Fruit fly (Drosophila melanogaster) whole organism, embryonic: ENCODE measurements around the gene CG34248.

Experiments used
- Ada2b ChIP-seq: fragments of 200-800 bp; sonication (Bioruptor generic); IDR thresholded peaks from 2 replicates; pipeline ENCODE4 v1.3.6; 2022; ENCODE audit warnings: missing biosample characterization, missing genetic modification characterization
- B-H1 ChIP-seq: fragments of 200-800 bp; sonication (Bioruptor generic); IDR thresholded peaks from 3 replicates; pipeline ENCODE4 v1.3.6; 2022; ENCODE audit warnings: missing biosample characterization, missing genetic modification characterization
- CG10267 ChIP-seq: fragments of 200-800 bp; sonication (Bioruptor generic); optimal IDR thresholded peaks from 2 replicates; lab custom pipeline; 2018; ENCODE audit warnings: missing biosample characterization, mild to moderate bottlenecking, missing genetic modification characterization, moderate library complexity
- CG11456 ChIP-seq: fragments of 200-800 bp; sonication (Bioruptor generic); IDR thresholded peaks from 3 replicates; pipeline ENCODE4 v1.3.6; 2022; ENCODE audit warnings: missing biosample characterization, missing genetic modification characterization
- CG12155 ChIP-seq: fragments of 200-800 bp; sonication (Bioruptor generic); optimal IDR thresholded peaks from 3 replicates; lab custom pipeline; 2016; ENCODE audit warnings: missing biosample characterization, missing genetic modification characterization
- CG14441 ChIP-seq: fragments of 200-800 bp; sonication (Bioruptor generic); IDR thresholded peaks from 2 replicates; pipeline ENCODE4 v1.3.6; 2022; ENCODE audit warnings: missing biosample characterization, missing genetic modification characterization
- CG1602 ChIP-seq: fragments of 200-800 bp; sonication (Bioruptor generic); optimal IDR thresholded peaks from 3 replicates; lab custom pipeline; 2016; ENCODE audit warnings: missing biosample characterization, missing genetic modification characterization
- CG16813 ChIP-seq: fragments of 200-800 bp; sonication (Bioruptor generic); IDR thresholded peaks from 3 replicates; pipeline ENCODE4 v1.3.6; 2022; ENCODE audit warnings: missing biosample characterization, missing genetic modification characterization; ENCODE audit not compliant: partially characterized antibody
- CG17328 ChIP-seq: fragments of 200-800 bp; sonication (Bioruptor generic); IDR thresholded peaks from 2 replicates; pipeline ENCODE4 v1.3.6; 2022; ENCODE audit warnings: missing biosample characterization, missing genetic modification characterization
- CG17385 ChIP-seq: fragments of 200-800 bp; sonication (Bioruptor generic); optimal IDR thresholded peaks from 3 replicates; lab custom pipeline; 2018; ENCODE audit warnings: missing biosample characterization, mild to moderate bottlenecking, missing genetic modification characterization
- CG17568 ChIP-seq: fragments of 200-800 bp; sonication (Bioruptor generic); optimal IDR thresholded peaks from 2 replicates; lab custom pipeline; 2018; ENCODE audit warnings: missing biosample characterization, mild to moderate bottlenecking, missing genetic modification characterization, moderate library complexity
- CG17802 ChIP-seq: fragments of 200-800 bp; sonication (Bioruptor generic); optimal IDR thresholded peaks from 2 replicates; lab custom pipeline; 2018; ENCODE audit warnings: missing biosample characterization, mild to moderate bottlenecking, missing genetic modification characterization, moderate library complexity
- CG3726 ChIP-seq: fragments of 200-800 bp; sonication (Bioruptor generic); IDR thresholded peaks from 3 replicates; pipeline ENCODE4, ENCODE4 v1.3.6; 2022; ENCODE audit warnings: missing biosample characterization, missing genetic modification characterization
- CG3838 ChIP-seq: fragments of 200-800 bp; sonication (Bioruptor generic); optimal IDR thresholded peaks from 3 replicates; lab custom pipeline; 2016; ENCODE audit warnings: missing biosample characterization, missing genetic modification characterization
- CG3995 ChIP-seq: fragments of 200-800 bp; sonication (Bioruptor generic); optimal IDR thresholded peaks from 3 replicates; lab custom pipeline; 2016; ENCODE audit warnings: missing biosample characterization, missing genetic modification characterization
- CG4404 ChIP-seq: fragments of 200-800 bp; sonication (Bioruptor generic); IDR thresholded peaks from 2 replicates; pipeline ENCODE4 v1.3.6; 2022; ENCODE audit warnings: missing biosample characterization, missing genetic modification characterization
- CG4424 ChIP-seq: fragments of 200-800 bp; sonication (Bioruptor generic); optimal IDR thresholded peaks from 3 replicates; lab custom pipeline; 2016; ENCODE audit warnings: missing biosample characterization, missing genetic modification characterization
- CG4820 ChIP-seq: fragments of 200-800 bp; sonication (Bioruptor generic); optimal IDR thresholded peaks from 3 replicates; lab custom pipeline; 2016; ENCODE audit warnings: missing biosample characterization, missing genetic modification characterization
- CG6654 ChIP-seq: fragments of 200-800 bp; sonication (Bioruptor generic); optimal IDR thresholded peaks from 2 replicates; lab custom pipeline; 2017; ENCODE audit warnings: missing biosample characterization, mild to moderate bottlenecking, missing genetic modification characterization
- CG7357 ChIP-seq: fragments of 200-800 bp; sonication (Bioruptor generic); IDR thresholded peaks from 3 replicates; pipeline ENCODE4 v1.3.6; 2022; ENCODE audit warnings: missing biosample characterization, missing genetic modification characterization
- CG7745 ChIP-seq: fragments of 200-800 bp; sonication (Bioruptor generic); optimal IDR thresholded peaks from 2 replicates; lab custom pipeline; 2018; ENCODE audit warnings: missing biosample characterization, mild to moderate bottlenecking, missing genetic modification characterization, moderate library complexity
- CoRest ChIP-seq: fragments of 200-800 bp; sonication (Bioruptor generic); optimal IDR thresholded peaks from 3 replicates; lab custom pipeline; 2018; ENCODE audit warnings: missing biosample characterization, mild to moderate bottlenecking, missing genetic modification characterization, moderate library complexity
- Dip3 ChIP-seq: fragments of 200-800 bp; sonication (Bioruptor generic); optimal IDR thresholded peaks from 3 replicates; lab custom pipeline; 2016; ENCODE audit warnings: missing biosample characterization, missing genetic modification characterization
- Gsc ChIP-seq: fragments of 200-800 bp; sonication (Bioruptor generic); IDR thresholded peaks from 2 replicates; pipeline ENCODE4 v1.3.6; 2022; ENCODE audit warnings: missing biosample characterization, missing genetic modification characterization
- Hand ChIP-seq: fragments of 200-800 bp; sonication (Bioruptor generic); optimal IDR thresholded peaks from 2 replicates; lab custom pipeline; 2017; ENCODE audit warnings: mild to moderate bottlenecking, missing biosample characterization, missing genetic modification reagents, missing genetic modification characterization
- Hr3 ChIP-seq: fragments of 200-800 bp; sonication (Bioruptor generic); optimal IDR thresholded peaks from 3 replicates; lab custom pipeline; 2016; ENCODE audit warnings: missing biosample characterization, missing genetic modification characterization
- Poxn ChIP-seq: fragments of 200-800 bp; sonication (Bioruptor generic); IDR thresholded peaks from 2 replicates; pipeline ENCODE4 v1.3.6; 2022; ENCODE audit warnings: missing biosample characterization, missing genetic modification characterization
- Ravus ChIP-seq: fragments of 200-800 bp; sonication (Bioruptor generic); IDR thresholded peaks from 2 replicates; pipeline ENCODE4 v1.3.6; 2022; ENCODE audit warnings: missing biosample characterization, missing genetic modification characterization
- Usf ChIP-seq: fragments of 200-800 bp; sonication (Bioruptor generic); optimal IDR thresholded peaks from 2 replicates; lab custom pipeline; 2017; ENCODE audit warnings: missing genotype, missing biosample characterization, missing genetic modification characterization
- YL-1 ChIP-seq: fragments of 200-800 bp; sonication (Bioruptor generic); optimal IDR thresholded peaks from 3 replicates; lab custom pipeline; 2017; ENCODE audit warnings: missing biosample characterization, mild to moderate bottlenecking, missing genetic modification characterization
- bsh ChIP-seq, 2 experiments: fragments of 200-800 bp; sonication (Bioruptor generic); optimal IDR thresholded peaks; 2 replicates each; lab custom pipeline; 2017 to 2018; ENCODE audit warnings: mild to moderate bottlenecking in 2 of 2, missing biosample characterization in 2 of 2, missing genetic modification characterization in 2 of 2, moderate library complexity in 1 of 2
- dmrt11E ChIP-seq: fragments of 200-800 bp; sonication (Bioruptor generic); optimal IDR thresholded peaks from 3 replicates; lab custom pipeline; 2018; ENCODE audit warnings: missing biosample characterization, mild to moderate bottlenecking, missing genetic modification characterization, moderate library complexity
- emc ChIP-seq: fragments of 200-800 bp; sonication (Bioruptor generic); optimal IDR thresholded peaks from 2 replicates; lab custom pipeline; 2016; ENCODE audit warnings: missing biosample characterization, missing genetic modification characterization
- fd64A ChIP-seq: fragments of 200-800 bp; sonication (Bioruptor generic); optimal IDR thresholded peaks from 3 replicates; lab custom pipeline; 2018; ENCODE audit warnings: missing biosample characterization, mild to moderate bottlenecking, missing genetic modification characterization
- gce ChIP-seq: fragments of 200-800 bp; sonication (Bioruptor generic); IDR thresholded peaks from 3 replicates; pipeline ENCODE4 v1.3.6; 2022; ENCODE audit warnings: missing biosample characterization, missing genetic modification characterization
- gcm ChIP-seq: fragments of 200-800 bp; sonication (Bioruptor generic); optimal IDR thresholded peaks from 2 replicates; lab custom pipeline; 2019; ENCODE audit warnings: missing biosample characterization, mild to moderate bottlenecking, missing genetic modification characterization, moderate library complexity
- gcm2 ChIP-seq: fragments of 200-800 bp; sonication (Bioruptor generic); optimal IDR thresholded peaks from 2 replicates; lab custom pipeline; 2016; ENCODE audit warnings: missing biosample characterization, missing genetic modification characterization
- gsb ChIP-seq: fragments of 200-800 bp; sonication (Bioruptor generic); IDR thresholded peaks from 2 replicates; pipeline ENCODE4 v1.3.6; 2022; ENCODE audit warnings: missing biosample characterization, missing genetic modification characterization
- gt ChIP-seq: fragments of 200-800 bp; sonication (Bioruptor generic); IDR thresholded peaks from 2 replicates; pipeline ENCODE4 v1.3.6; 2022; ENCODE audit warnings: missing biosample characterization, missing genetic modification characterization
- hb ChIP-seq: fragments of 200-800 bp; sonication (Bioruptor generic); IDR thresholded peaks from 3 replicates; pipeline ENCODE4 v1.3.6; 2022; ENCODE audit warnings: missing biosample characterization, missing genetic modification characterization; ENCODE audit not compliant: partially characterized antibody
- ind ChIP-seq: fragments of 200-800 bp; sonication (Bioruptor generic); optimal IDR thresholded peaks from 3 replicates; lab custom pipeline; 2016; ENCODE audit warnings: missing biosample characterization, missing genetic modification characterization
- jumu ChIP-seq: fragments of 200-800 bp; sonication (Bioruptor generic); optimal IDR thresholded peaks from 3 replicates; lab custom pipeline; 2016; ENCODE audit warnings: missing biosample characterization, missing genetic modification characterization
- kah ChIP-seq: fragments of 200-800 bp; sonication (Bioruptor generic); optimal IDR thresholded peaks from 2 replicates; lab custom pipeline; 2018; ENCODE audit warnings: missing biosample characterization, mild to moderate bottlenecking, missing genetic modification characterization
- nom ChIP-seq: fragments of 200-800 bp; sonication (Bioruptor generic); optimal IDR thresholded peaks from 2 replicates; lab custom pipeline; 2017; ENCODE audit warnings: missing biosample characterization, missing genetic modification characterization, mild to moderate bottlenecking, moderate library complexity, missing genetic modification reagents
- oc ChIP-seq: fragments of 200-800 bp; sonication (Bioruptor generic); optimal IDR thresholded peaks from 2 replicates; lab custom pipeline; 2018; ENCODE audit warnings: missing biosample characterization, mild to moderate bottlenecking, missing genetic modification characterization, moderate library complexity
- ro ChIP-seq: fragments of 200-800 bp; sonication (Bioruptor generic); IDR thresholded peaks from 2 replicates; pipeline ENCODE4 v1.3.6; 2022; ENCODE audit warnings: missing biosample characterization, missing genetic modification characterization
- row ChIP-seq: fragments of 200-800 bp; sonication (Bioruptor generic); IDR thresholded peaks from 3 replicates; pipeline ENCODE4 v1.3.6; 2022; ENCODE audit warnings: missing biosample characterization, missing genetic modification characterization
- sr ChIP-seq: fragments of 200-800 bp; sonication (Bioruptor generic); IDR thresholded peaks from 3 replicates; pipeline ENCODE4 v1.3.6; 2022; ENCODE audit warnings: missing biosample characterization, missing genetic modification characterization
- stwl ChIP-seq: fragments of 200-800 bp; sonication (Bioruptor generic); optimal IDR thresholded peaks from 3 replicates; lab custom pipeline; 2018; ENCODE audit warnings: missing biosample characterization, mild to moderate bottlenecking, missing genetic modification characterization, moderate library complexity
- tll ChIP-seq, 2 experiments: fragments of 200-800 bp in 1 of 2; fragments of >200 bp in 1 of 2; sonication (Bioruptor generic) in 1 of 2; optimal IDR thresholded peaks; 2 replicates each; lab custom pipeline; 2017 to 2019; ENCODE audit warnings: missing biosample characterization in 2 of 2, missing genetic modification characterization in 2 of 2, mild to moderate bottlenecking in 1 of 2, moderate library complexity in 1 of 2
- trem ChIP-seq: fragments of 200-800 bp; optimal IDR thresholded peaks from 3 replicates; lab custom pipeline; 2019; ENCODE audit warnings: missing biosample characterization, mild to moderate bottlenecking, missing genetic modification characterization, moderate library complexity
- vvl ChIP-seq: fragments of 200-800 bp; sonication (Bioruptor generic); IDR thresholded peaks from 2 replicates; pipeline ENCODE4 v1.3.6; 2022; ENCODE audit warnings: missing biosample characterization, missing genetic modification characterization

CG34248 gene

DNA sequence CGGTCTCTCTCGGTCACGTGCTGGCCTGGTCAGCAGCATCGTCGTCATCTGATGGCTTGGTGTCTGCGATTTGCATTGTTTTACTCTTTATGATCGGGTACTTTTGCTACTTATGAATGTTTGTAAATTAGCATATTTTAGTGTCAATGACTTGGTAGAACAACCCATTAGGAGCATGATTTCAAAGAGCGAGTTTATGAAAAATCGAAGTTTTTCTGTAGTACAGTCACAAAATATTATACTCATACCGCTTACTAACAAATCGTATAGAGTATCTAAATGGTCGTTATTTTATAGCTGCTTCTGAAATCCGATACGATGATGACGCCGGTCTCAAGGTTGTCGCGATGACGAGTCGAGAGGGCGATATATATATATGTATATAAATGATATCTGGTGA is 15.6 kb upstream of the CG34248 start (continued):
- TF ChIP-seq CG17328 (GFP tag; lab: Robert Waterston, UW), result no peak
- TF ChIP-seq CG3995, result no peak
- no peak for TF ChIP-seq ro (GFP tag; lab: Robert Waterston, UW)
- no peak for TF ChIP-seq CG17802 (tag; lab: Kevin White, UChicago)
- no peak for TF ChIP-seq trem (tag; lab: Kevin White, UChicago)
- TF ChIP-seq CG17568 (GFP tag; lab: Kevin White, UChicago), result no peak
- peak; percentile 66 for TF ChIP-seq row (GFP tag; lab: Robert Waterston, UW)
- TF ChIP-seq CG7745 (tag; lab: Kevin White, UChicago), result no peak
- no peak for TF ChIP-seq CG6654 (GFP tag; lab: Kevin White, UChicago)
- no peak for TF ChIP-seq CG3838 (GFP tag; lab: Kevin White, UChicago)
- TF ChIP-seq kah, result no peak
- peak; percentile 3 for TF ChIP-seq jumu (GFP tag; lab: Kevin White, UChicago)
- no peak for TF ChIP-seq sr (GFP tag; lab: Robert Waterston, UW)
- no peak for TF ChIP-seq dmrt11E (tag; lab: Kevin White, UChicago)
- no peak for TF ChIP-seq YL-1 (GFP tag; lab: Kevin White, UChicago)
- TF ChIP-seq oc (tag; lab: Kevin White, UChicago), result no peak
- TF ChIP-seq CG12155, result no peak
- TF ChIP-seq CG4424 (GFP tag; lab: Kevin White, UChicago), result no peak
- no peak for TF ChIP-seq Hr3 (GFP tag; lab: Kevin White, UChicago)
- peak; percentile 57 for TF ChIP-seq CG14441 (GFP tag; lab: Robert Waterston, UW)
- TF ChIP-seq CG4820 (GFP tag; lab: Kevin White, UChicago), result no peak
- TF ChIP-seq stwl (tag; lab: Kevin White, UChicago), result no peak
- peak; percentile 9 for TF ChIP-seq gcm
- TF ChIP-seq CoRest (tag; lab: Kevin White, UChicago), result peak; percentile 16
- TF ChIP-seq Gsc (GFP tag; lab: Robert Waterston, UW), result no peak
- no peak for TF ChIP-seq Poxn (GFP tag; lab: Robert Waterston, UW)
- TF ChIP-seq CG17385 (GFP tag; lab: Kevin White, UChicago), result peak; percentile 18
- no peak for TF ChIP-seq tll (GFP tag; optimal IDR thresholded peaks at IDR 0.05; lab: Kevin White, UChicago)
- TF ChIP-seq bsh (GFP tag; optimal IDR thresholded peaks at IDR 0.05; lab: Kevin White, UChicago), result peak; percentile 12 to 16
- TF ChIP-seq CG11456, result no peak
- no peak for TF ChIP-seq Dip3 (GFP tag; lab: Kevin White, UChicago)
- TF ChIP-seq CG7357, result 0 out of 3 replicates have a peak, but pooled peaks have one; percentile 32
- TF ChIP-seq fd64A (GFP tag; lab: Kevin White, UChicago), result no peak
- peak; percentile 46 for TF ChIP-seq nom (GFP tag; lab: Kevin White, UChicago)
- peak; percentile 62 for TF ChIP-seq vvl (GFP tag; lab: Robert Waterston, UW)
- no peak for TF ChIP-seq Usf
- TF ChIP-seq CG16813 (GFP tag; lab: Robert Waterston, UW), result no peak
- no peak for TF ChIP-seq hb (GFP tag; lab: Robert Waterston, UW)
- TF ChIP-seq ind, result no peak
- TF ChIP-seq CG4404 (GFP tag; lab: Robert Waterston, UW), result no peak
- no peak for TF ChIP-seq CG10267
- no peak for TF ChIP-seq gt (GFP tag; lab: Robert Waterston, UW)
- no peak for TF ChIP-seq B-H1 (GFP tag; lab: Robert Waterston, UW)
- no peak for TF ChIP-seq CG1602 (GFP tag; lab: Kevin White, UChicago)
- no peak for TF ChIP-seq Hand
- TF ChIP-seq CG3726 (GFP tag; lab: Robert Waterston, UW), result no peak
- TF ChIP-seq gcm2 (GFP tag; lab: Kevin White, UChicago), result no peak
- TF ChIP-seq gce, result no peak
- TF ChIP-seq Ada2b, result peak; percentile 20; the same call in 1 of the 2 replicates
- TF ChIP-seq emc (GFP tag; lab: Kevin White, UChicago), result no peak
- TF ChIP-seq gsb, result no peak
- no peak for TF ChIP-seq Ravus (GFP tag; lab: Robert Waterston, UW)
